Fruit fly (Drosophila melanogaster) whole organism, embryonic: Measurements from ENCODE around the gene ppk20.

Source experiments
- CG2678 ChIP-seq: fragments of 200-800 bp; sonication (Bioruptor generic); optimal IDR thresholded peaks from 3 replicates; lab custom pipeline; 2019; ENCODE audit warnings: missing biosample characterization, mild to moderate bottlenecking, missing genetic modification characterization, moderate library complexity
- CG32772 ChIP-seq: fragments of 200-800 bp; sonication (Bioruptor generic); IDR thresholded peaks from 2 replicates; pipeline ENCODE4 v1.3.6; 2022; ENCODE audit warnings: missing biosample characterization, missing genetic modification characterization
- CG4360 ChIP-seq: fragments of 200-800 bp; sonication (Bioruptor generic); IDR thresholded peaks from 2 replicates; pipeline ENCODE4 v1.3.6; 2022; ENCODE audit warnings: missing biosample characterization, missing genetic modification characterization
- CG6254 ChIP-seq: fragments of 200-800 bp; sonication (Bioruptor generic); optimal IDR thresholded peaks from 3 replicates; lab custom pipeline; 2017; ENCODE audit warnings: mild to moderate bottlenecking, missing biosample characterization, missing genetic modification reagents, missing genetic modification characterization
- D ChIP-seq, 2 experiments: fragments of 200-800 bp in 1 of 2; fragments of >200 bp in 1 of 2; sonication (Bioruptor generic) in 1 of 2; optimal IDR thresholded peaks; 2 replicates in 1 of 2; 3 replicates in 1 of 2; lab custom pipeline; 2017; ENCODE audit warnings: mild to moderate bottlenecking in 1 of 2, missing biosample characterization in 1 of 2, missing genetic modification characterization in 1 of 2, missing genetic modification reagents in 1 of 2
- Meics ChIP-seq: fragments of 200-800 bp; sonication (Bioruptor generic); optimal IDR thresholded peaks from 2 replicates; lab custom pipeline; 2017; ENCODE audit warnings: missing biosample characterization, mild to moderate bottlenecking, missing genetic modification characterization
- ci ChIP-seq: fragments of 200-800 bp; sonication (Bioruptor generic); IDR thresholded peaks from 3 replicates; pipeline ENCODE4 v1.3.6; 2022; ENCODE audit warnings: missing biosample characterization, missing genetic modification characterization
- sisA ChIP-seq: fragments of 200-800 bp; sonication (Bioruptor generic); IDR thresholded peaks from 2 replicates; pipeline ENCODE4 v1.3.6; 2022; ENCODE audit warnings: missing biosample characterization, missing genetic modification characterization
- stc ChIP-seq: fragments of 200-800 bp; sonication (Bioruptor generic); IDR thresholded peaks from 2 replicates; pipeline ENCODE4 v1.3.6; 2022; ENCODE audit warnings: missing biosample characterization, missing genetic modification characterization
- sug ChIP-seq: fragments of 200-800 bp; optimal IDR thresholded peaks from 2 replicates; lab custom pipeline; 2019; ENCODE audit warnings: missing biosample characterization, mild to moderate bottlenecking, missing genetic modification characterization, moderate library complexity

ppk20 gene

dm6 chr3R:29617197-29617596 is 51.5 kb downstream of the ppk20 start (continued):
- TF ChIP-seq sisA (peak; percentile 11; the same call in 1 of the 2 replicates), sug (no peak), CG2678 (tag; lab: Kevin White, UChicago) (peak; percentile 57), stc (GFP tag; lab: Robert Waterston, UW) (no peak), CG32772 (peak; percentile 45; the same call in 1 of the 2 replicates), Meics (GFP tag; lab: Kevin White, UChicago) (peak; percentile 28), CG6254 (GFP tag; lab: Kevin White, UChicago) (no peak), CG4360 (no peak), ci (0 out of 3 replicates have a peak, but pooled peaks have one; percentile 21), D (optimal IDR thresholded peaks at IDR 0.05; lab: Kevin White, UChicago) (no peak), D (GFP tag; optimal IDR thresholded peaks at IDR 0.05; lab: Kevin White, UChicago) (no peak)
